Fruit fly (Drosophila melanogaster) S2 (cell line): Measurements from ENCODE around the gene rod.

Experiments used
- CG8478 ChIP-seq: fragments of >200 bp; optimal IDR thresholded peaks from 2 replicates; lab custom pipeline; 2018
- CTCF ChIP-seq, 2 experiments: fragments of >200 bp; optimal IDR thresholded peaks; 2 replicates each; lab custom pipeline; 2018

DNA sequence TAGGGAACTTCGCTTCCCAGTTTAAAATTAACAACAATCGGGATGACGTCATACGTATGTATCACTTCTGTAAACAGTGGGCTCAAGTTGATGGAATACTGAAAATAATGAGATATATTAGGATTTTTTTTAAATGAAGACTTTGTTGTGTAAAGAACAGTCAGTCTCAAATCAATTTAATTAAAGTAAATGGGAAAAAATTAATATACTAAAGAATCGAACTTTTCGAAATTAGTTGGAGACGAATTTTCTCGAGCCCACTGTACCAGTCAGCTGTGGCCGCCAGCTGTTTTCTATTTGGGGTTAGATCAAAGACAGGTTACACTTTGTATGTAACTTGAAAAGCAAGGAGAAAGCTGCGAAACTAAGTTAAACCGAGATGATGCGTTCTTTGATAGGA, 7.6 kb downstream of the rod start, which contains the start of gene CG1635:
- TF ChIP-seq CG8478 (lab: Kevin White, UChicago) (no peak), CTCF (optimal IDR thresholded peaks at IDR 0.05; lab: Kevin White, UChicago) (no peak)
